Worm (Caenorhabditis elegans) whole organism, early embryonic: Measurements from ENCODE around the gene flp-2.

Experiments used
- B0310.2 ChIP-seq: sonication (generic microtip); optimal IDR thresholded peaks from 2 replicates; lab custom pipeline; 2016; ENCODE audit warnings: mild to moderate bottlenecking, missing genetic modification characterization, missing compliant biosample characterization
- F13C5.2 ChIP-seq: sonication (generic microtip); optimal IDR thresholded peaks from 2 replicates; lab custom pipeline; 2017; ENCODE audit warnings: mild to moderate bottlenecking, missing genetic modification characterization, inconsistent platforms, missing compliant biosample characterization
- aly-1 ChIP-seq: sonication (generic microtip); optimal IDR thresholded peaks from 2 replicates; lab custom pipeline; 2016; ENCODE audit warnings: missing genetic modification characterization, missing compliant biosample characterization
- ama-1 ChIP-seq: fragments of 150-350 bp; optimal IDR thresholded peaks from 2 replicates; lab custom pipeline; 2014
- ceh-13 ChIP-seq: fragments of 200-800 bp; sonication (Bioruptor generic); optimal IDR thresholded peaks from 2 replicates; lab custom pipeline; 2018; ENCODE audit warnings: mild to moderate bottlenecking, missing genetic modification characterization, missing compliant biosample characterization
- ceh-36 ChIP-seq: sonication (generic microtip); optimal IDR thresholded peaks from 2 replicates; lab custom pipeline; 2016; ENCODE audit warnings: missing genetic modification characterization, inconsistent platforms, missing compliant biosample characterization
- ets-7 ChIP-seq: sonication (generic microtip); optimal IDR thresholded peaks from 2 replicates; lab custom pipeline; 2016; ENCODE audit warnings: missing genotype, missing genetic modification characterization, missing compliant biosample characterization
- flt-1 ChIP-seq: fragments of 200-800 bp; sonication (Bioruptor generic); IDR thresholded peaks from 2 replicates; pipeline ENCODE4 v1.3.6; 2022; ENCODE audit warnings: missing genetic modification characterization, missing compliant biosample characterization
- hmbx-1 ChIP-seq: sonication (generic microtip); optimal IDR thresholded peaks from 2 replicates; lab custom pipeline; 2016; ENCODE audit warnings: mild to moderate bottlenecking, missing genetic modification characterization, missing compliant biosample characterization
- hmg-4 ChIP-seq: fragments of 200-800 bp; sonication (Bioruptor generic); optimal IDR thresholded peaks from 2 replicates; lab custom pipeline; 2018; ENCODE audit warnings: mild to moderate bottlenecking, missing genetic modification characterization, missing compliant biosample characterization
- hnd-1 ChIP-seq: sonication (generic microtip); optimal IDR thresholded peaks from 2 replicates; lab custom pipeline; 2016; ENCODE audit warnings: missing genetic modification characterization, missing compliant biosample characterization
- pes-1 ChIP-seq: fragments of 200-800 bp; sonication (Bioruptor generic); IDR thresholded peaks from 2 replicates; pipeline ENCODE4 v1.3.6; 2022; ENCODE audit warnings: missing genetic modification reagents, missing genetic modification characterization, missing compliant biosample characterization
- scrt-1 ChIP-seq: fragments of 200-800 bp; sonication (Bioruptor generic); IDR thresholded peaks from 2 replicates; pipeline ENCODE4 v1.3.6; 2022; ENCODE audit warnings: missing genetic modification characterization, missing compliant biosample characterization
- sea-1 ChIP-seq: fragments of 200-800 bp; sonication (Bioruptor generic); conservative IDR thresholded peaks from 2 replicates; pipeline ENCODE4 v1.3.6; 2022; ENCODE audit warnings: missing genetic modification characterization, missing compliant biosample characterization
- tbx-11 ChIP-seq: fragments of 200-800 bp; sonication (Bioruptor generic); IDR thresholded peaks from 2 replicates; pipeline ENCODE4 v1.3.6; 2022; ENCODE audit warnings: missing genetic modification characterization, missing compliant biosample characterization
- tbx-37 ChIP-seq: fragments of 200-800 bp; sonication (Bioruptor generic); conservative IDR thresholded peaks from 2 replicates; pipeline ENCODE4 v1.3.6; 2022; ENCODE audit warnings: missing genetic modification reagents, missing genetic modification characterization, missing compliant biosample characterization
- tra-4 ChIP-seq: sonication (generic microtip); optimal IDR thresholded peaks from 2 replicates; lab custom pipeline; 2017; ENCODE audit warnings: missing genetic modification characterization, missing compliant biosample characterization

Gene flp-2

DNA sequence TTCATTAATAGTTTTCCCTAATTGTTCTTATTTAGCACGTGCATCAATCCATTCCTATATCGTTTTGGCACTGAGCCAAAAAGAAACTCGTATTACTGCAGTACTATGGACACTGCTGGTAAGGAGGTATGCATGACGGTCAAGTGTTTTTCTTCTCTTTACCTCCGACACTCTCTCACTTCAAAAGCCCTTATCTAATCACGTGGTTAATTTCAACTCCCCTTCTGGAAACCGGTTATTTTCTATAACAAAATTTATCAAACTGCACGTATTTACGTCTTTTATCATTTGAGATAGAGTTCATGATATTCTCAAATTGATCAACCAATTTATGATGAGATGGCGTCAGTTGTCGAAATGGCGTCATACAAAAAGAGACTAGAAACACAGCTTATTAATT is 43.4 kb downstream of the flp-2 start:
- TF ChIP-seq B0310.2, result no peak

DNA sequence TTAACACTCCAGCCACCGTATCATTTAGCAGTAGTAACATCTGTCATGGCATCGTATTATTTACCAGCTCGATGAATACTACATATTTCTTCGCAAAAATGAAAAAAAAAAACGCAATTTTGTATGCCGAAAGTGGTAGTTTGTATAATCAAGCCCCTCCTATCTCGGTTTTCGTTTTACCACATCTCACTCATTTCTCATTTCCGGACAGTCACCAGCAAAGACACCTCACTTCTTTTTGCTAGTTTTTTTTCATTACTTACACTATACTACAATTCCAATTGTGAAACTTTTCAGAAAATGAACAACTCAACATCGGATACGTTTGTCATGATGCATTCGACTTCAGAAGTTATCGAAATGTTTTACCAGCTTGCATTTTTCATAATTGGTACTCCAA is 45.9 kb downstream of the flp-2 start, which contains the start of gene gnrr-3:
Gene gnrr-3 (plus strand): TSS at position 301 of the 400 bp plus-strand sequence.
- TF ChIP-seq tbx-11 (no peak), hmg-4 (GFP tag; lab: Kevin White, UChicago) (no peak), tra-4 (tag; lab: Kevin White, UChicago) (no peak), ets-7 (tag; lab: Kevin White, UChicago) (no peak), ama-1 (lab: Kevin White, UChicago) (no peak), hnd-1 (no peak), B0310.2 (no peak), tbx-37 (GFP tag; lab: Robert Waterston, UW) (no peak), pes-1 (GFP tag; lab: Robert Waterston, UW) (no peak), ceh-36 (tag; lab: Kevin White, UChicago) (no peak), flt-1 (GFP tag; lab: Robert Waterston, UW) (no peak), sea-1 (GFP tag; lab: Robert Waterston, UW) (no peak), ceh-13 (no peak), scrt-1 (no peak)

DNA sequence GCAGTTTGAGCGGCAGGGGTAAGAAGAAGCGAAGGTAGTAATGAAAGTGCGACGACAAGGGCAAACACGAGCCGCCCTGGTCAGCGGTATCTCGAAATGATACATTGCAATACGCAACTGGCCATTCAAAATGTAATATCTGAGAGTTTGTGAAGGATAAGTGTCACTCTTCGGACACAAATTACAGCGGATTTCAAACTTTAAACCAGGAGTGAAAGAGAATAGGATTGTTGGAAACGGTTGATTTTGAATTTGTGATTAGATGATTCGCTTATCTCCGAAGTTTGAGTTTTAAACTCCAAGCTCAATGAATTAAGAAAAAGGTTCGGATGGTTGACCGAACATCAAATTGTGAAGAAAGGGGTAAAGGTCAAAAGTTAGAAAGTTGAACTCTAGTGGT is 47.7 kb downstream of the flp-2 start, which contains the start of gene ZC374.2:
Gene ZC374.2 (minus strand): TSS at position 101 of the 400 bp plus-strand sequence.
- no peak for TF ChIP-seq tbx-11
- TF ChIP-seq B0310.2, result no peak
- no peak for TF ChIP-seq ama-1 (lab: Kevin White, UChicago)
- TF ChIP-seq scrt-1, result no peak
- no peak for TF ChIP-seq pes-1 (GFP tag; lab: Robert Waterston, UW)
- no peak for TF ChIP-seq tbx-37 (GFP tag; lab: Robert Waterston, UW)

DNA sequence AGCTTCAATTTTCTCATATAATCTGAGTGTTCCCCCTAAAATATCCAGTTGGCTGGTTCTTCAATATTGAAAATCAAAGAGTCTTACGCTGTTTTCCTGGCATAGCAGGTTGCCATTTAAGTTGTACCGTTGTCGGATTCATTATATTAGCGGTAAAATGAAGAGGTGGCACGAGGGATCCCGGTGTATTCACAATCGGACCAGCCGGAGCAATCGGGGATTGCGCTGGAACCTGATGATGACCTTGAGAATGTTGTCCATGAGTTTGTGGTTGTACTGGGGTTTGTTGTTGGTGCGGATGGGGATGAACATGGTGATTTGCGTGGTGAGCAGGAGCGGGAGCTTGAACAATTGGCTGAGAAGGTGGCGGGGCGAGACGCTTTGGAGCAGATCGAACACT is 50.6 kb downstream of the flp-2 start:
- TF ChIP-seq B0310.2 (no peak), tbx-11 (no peak), aly-1 (tag; lab: Kevin White, UChicago) (no peak), ama-1 (lab: Kevin White, UChicago) (no peak), pes-1 (GFP tag; lab: Robert Waterston, UW) (no peak), ets-7 (tag; lab: Kevin White, UChicago) (no peak), F13C5.2 (tag; lab: Kevin White, UChicago) (no peak), ceh-13 (no peak), tbx-37 (GFP tag; lab: Robert Waterston, UW) (no peak), scrt-1 (no peak), tra-4 (tag; lab: Kevin White, UChicago) (no peak), sea-1 (GFP tag; lab: Robert Waterston, UW) (no peak), ceh-36 (tag; lab: Kevin White, UChicago) (no peak), hmbx-1 (tag; lab: Kevin White, UChicago) (no peak), hnd-1 (no peak)
